Fruit fly (Drosophila melanogaster): ENCODE measurements around the gene fz2.

fz2 gene

DNA sequence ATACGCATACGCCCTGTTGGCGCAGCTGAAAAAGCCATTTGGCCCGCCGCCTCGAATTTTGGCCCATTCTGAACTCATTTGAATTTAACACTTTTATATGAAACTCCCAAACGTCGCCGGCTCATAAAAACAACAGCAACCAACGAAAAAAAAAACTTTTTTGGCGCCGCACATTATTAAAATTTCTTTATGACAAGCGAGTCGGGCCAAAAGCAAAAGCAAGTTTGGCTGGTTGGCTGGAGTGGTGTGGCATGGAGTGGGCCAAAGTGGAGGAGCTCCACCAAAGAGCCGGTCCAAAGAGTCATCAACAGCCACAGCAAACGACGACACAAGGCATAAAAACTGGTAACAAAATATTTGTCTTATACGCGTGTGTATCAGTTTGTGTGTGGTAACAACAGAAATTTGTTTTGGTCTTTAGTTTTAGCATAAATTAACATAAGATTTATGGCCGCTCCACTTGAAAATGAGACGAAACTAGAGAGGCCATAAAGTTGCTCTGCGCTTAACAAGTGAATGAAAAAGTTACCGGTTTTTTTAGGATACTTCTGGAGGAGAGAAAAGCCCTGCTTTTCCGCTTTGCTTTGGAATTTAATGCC lies 35.4 kb downstream of the fz2 start (continued):
- TF ChIP-seq CG17829 (tag; optimal IDR thresholded peaks at IDR 0.05) = no peak
- TF ChIP-seq Meics (GFP tag; optimal IDR thresholded peaks at IDR 0.05) = no peak
- TF ChIP-seq luna (GFP tag; optimal IDR thresholded peaks at IDR 0.05) = no peak
- TF ChIP-seq CG8388 (GFP tag; optimal IDR thresholded peaks at IDR 0.05) = no peak
- TF ChIP-seq CG12155 (GFP tag; optimal IDR thresholded peaks at IDR 0.05) = no peak
- peak; percentile 79 for TF ChIP-seq sqz (GFP tag; optimal IDR thresholded peaks at IDR 0.05)
- TF ChIP-seq CG6813 (GFP tag; optimal IDR thresholded peaks at IDR 0.05) = no peak
- TF ChIP-seq CG3726 (GFP tag; IDR thresholded peaks at IDR 0.05) = no peak
- no peak for TF ChIP-seq Doc3 (GFP tag; IDR thresholded peaks at IDR 0.05; ENCODE audit: partially characterized antibody)
- no peak for TF ChIP-seq CG2889 (GFP tag; IDR thresholded peaks at IDR 0.05)
- TF ChIP-seq CG2202 (tag; optimal IDR thresholded peaks at IDR 0.05) = no peak
- no peak for TF ChIP-seq run (tag; optimal IDR thresholded peaks at IDR 0.05)
- TF ChIP-seq CG10462 (GFP tag; optimal IDR thresholded peaks at IDR 0.05) = no peak
- TF ChIP-seq CG15601 (tag; optimal IDR thresholded peaks at IDR 0.05) = no peak
- TF ChIP-seq gcm (GFP tag; optimal IDR thresholded peaks at IDR 0.05) = no peak
- peak; percentile 52 for TF ChIP-seq CG13894 (tag; optimal IDR thresholded peaks at IDR 0.05)
- TF ChIP-seq en (GFP tag; optimal IDR thresholded peaks at IDR 0.05) = no peak
- TF ChIP-seq Blimp-1 (GFP tag; optimal IDR thresholded peaks at IDR 0.05) = no peak
- TF ChIP-seq CG16779 (GFP tag; IDR thresholded peaks at IDR 0.05) = no peak
- peak; percentile 60 for TF ChIP-seq sd (tag; optimal IDR thresholded peaks at IDR 0.05)
- no peak for TF ChIP-seq CG31441 (GFP tag; IDR thresholded peaks at IDR 0.05)
- TF ChIP-seq Oaz (GFP tag; IDR thresholded peaks at IDR 0.05) = no peak
- no peak for TF ChIP-seq CG7271 (tag; optimal IDR thresholded peaks at IDR 0.05)
- TF ChIP-seq unpg (GFP tag; optimal IDR thresholded peaks at IDR 0.05) = no peak
- no peak for TF ChIP-seq Mrtf (GFP tag; IDR thresholded peaks at IDR 0.05)
- TF ChIP-seq Fer1 (GFP tag; optimal IDR thresholded peaks at IDR 0.05) = no peak
- TF ChIP-seq grau (tag; optimal IDR thresholded peaks at IDR 0.05) = no peak
- TF ChIP-seq Lhr (GFP tag; optimal IDR thresholded peaks at IDR 0.05) = no peak
- no peak for TF ChIP-seq CG13123 (GFP tag; optimal IDR thresholded peaks at IDR 0.05)
- TF ChIP-seq CG8478 (optimal IDR thresholded peaks at IDR 0.05) = no peak
- no peak for TF ChIP-seq Nf-YB (GFP tag; optimal IDR thresholded peaks at IDR 0.05)
- TF ChIP-seq BtbVII (GFP tag; optimal IDR thresholded peaks at IDR 0.05) = no peak
- no peak for TF ChIP-seq Nf-YA (GFP tag; IDR thresholded peaks at IDR 0.05)
- no peak for TF ChIP-seq CG18599 (GFP tag; optimal IDR thresholded peaks at IDR 0.05)
- TF ChIP-seq CG42726 (GFP tag; IDR thresholded peaks at IDR 0.05; ENCODE audit: partially characterized antibody) = no peak
- no peak for TF ChIP-seq Elba2 (GFP tag; optimal IDR thresholded peaks at IDR 0.05)
- no peak for TF ChIP-seq CG1832 (GFP tag; optimal IDR thresholded peaks at IDR 0.05)
- no peak for TF ChIP-seq NC2α (GFP tag; optimal IDR thresholded peaks at IDR 0.05)
- TF ChIP-seq zen (tag; optimal IDR thresholded peaks at IDR 0.05) = no peak
- no peak for TF ChIP-seq CG8765 (GFP tag; IDR thresholded peaks at IDR 0.05)
- TF ChIP-seq CG4854 (GFP tag; optimal IDR thresholded peaks at IDR 0.05) = no peak
- TF ChIP-seq HLH3B (GFP tag; IDR thresholded peaks at IDR 0.05) = no peak
- TF ChIP-seq Camta (GFP tag; optimal IDR thresholded peaks at IDR 0.05) = no peak
- TF ChIP-seq CG5953 (GFP tag; IDR thresholded peaks at IDR 0.05) = no peak
- TF ChIP-seq Lim3 (GFP tag; IDR thresholded peaks at IDR 0.05) = no peak
- TF ChIP-seq pnt (GFP tag; optimal IDR thresholded peaks at IDR 0.05) = no peak
- peak; percentile 96 for TF ChIP-seq abd-A (tag; optimal IDR thresholded peaks at IDR 0.05)
- no peak for TF ChIP-seq TFAM (GFP tag; optimal IDR thresholded peaks at IDR 0.05)
- no peak for TF ChIP-seq fd96Cb (tag; optimal IDR thresholded peaks at IDR 0.05)
- no peak for TF ChIP-seq Ssrp (tag; optimal IDR thresholded peaks at IDR 0.05)
- TF ChIP-seq Six4 (GFP tag; optimal IDR thresholded peaks at IDR 0.05) = no peak
